Worm (Caenorhabditis elegans) whole organism, midembryonic: ENCODE results near the gene srh-55.

Source experiments
- cog-1 ChIP-seq: sonication (generic microtip); optimal IDR thresholded peaks from 2 replicates; lab custom pipeline; 2016; ENCODE audit warnings: missing genetic modification characterization, missing compliant biosample characterization
- flt-1 ChIP-seq: fragments of 200-800 bp; sonication (Bioruptor generic); IDR thresholded peaks from 2 replicates; pipeline ENCODE4 v1.3.6; 2022; ENCODE audit warnings: missing genetic modification characterization, missing compliant biosample characterization
- med-1 ChIP-seq: sonication (generic microtip); optimal IDR thresholded peaks from 2 replicates; lab custom pipeline; 2017; ENCODE audit warnings: missing genetic modification characterization, mild to moderate bottlenecking, missing compliant biosample characterization, antibody characterized with exemption, missing genetic modification reagents; ENCODE audit not compliant: insufficient read depth
- ref-1 ChIP-seq: fragments of 200-800 bp; sonication (Bioruptor generic); conservative IDR thresholded peaks from 2 replicates; pipeline ENCODE4 v1.3.6; 2022; ENCODE audit warnings: missing genetic modification reagents, missing genetic modification characterization, missing compliant biosample characterization

- TF ChIP-seq flt-1 (GFP tag; lab: Robert Waterston, UW): peak; percentile 96
- TF ChIP-seq med-1: peak; percentile 51
- peak; percentile 76 for TF ChIP-seq cog-1 (tag; lab: Kevin White, UChicago)
- TF ChIP-seq ref-1: peak; percentile 78
Observed at ce11 chrV:15190903-15191302, 37.5 kb downstream of the srh-55 start, which contains the start of gene Y75B12B.11.
